Fruit fly (Drosophila melanogaster) whole organism, embryonic: ENCODE measurements around the gene CG43679.
A peak's percentile ranks its signal among the peaks of the same experiment; 100 is the strongest.

ENCODE experiments used
- Atf3 ChIP-seq: fragments of 200-800 bp; sonication (Bioruptor generic); optimal IDR thresholded peaks from 3 replicates; lab custom pipeline; 2016; ENCODE audit warnings: missing biosample characterization, missing genetic modification characterization
- CG10565 ChIP-seq: fragments of 200-800 bp; sonication (Bioruptor generic); optimal IDR thresholded peaks from 3 replicates; lab custom pipeline; 2016; ENCODE audit warnings: missing biosample characterization, mild to moderate bottlenecking, missing genetic modification characterization
- CG12071 ChIP-seq: fragments of 200-800 bp; sonication (Bioruptor generic); optimal IDR thresholded peaks from 3 replicates; lab custom pipeline; 2018; ENCODE audit warnings: missing biosample characterization, mild to moderate bottlenecking, missing genetic modification characterization
- CG12155 ChIP-seq: fragments of 200-800 bp; sonication (Bioruptor generic); optimal IDR thresholded peaks from 3 replicates; lab custom pipeline; 2016; ENCODE audit warnings: missing biosample characterization, missing genetic modification characterization
- CG12391 ChIP-seq: fragments of 200-800 bp; sonication (Bioruptor generic); optimal IDR thresholded peaks from 3 replicates; lab custom pipeline; 2018; ENCODE audit warnings: missing biosample characterization, mild to moderate bottlenecking, missing genetic modification characterization, moderate library complexity
- CG15269 ChIP-seq: fragments of 200-800 bp; sonication (Bioruptor generic); optimal IDR thresholded peaks from 2 replicates; lab custom pipeline; 2018; ENCODE audit warnings: missing biosample characterization, mild to moderate bottlenecking, missing genetic modification characterization, moderate library complexity
- CG16863 ChIP-seq: fragments of 200-800 bp; sonication (Bioruptor generic); optimal IDR thresholded peaks from 3 replicates; lab custom pipeline; 2016; ENCODE audit warnings: missing biosample characterization, missing genetic modification characterization
- CG17186 ChIP-seq: fragments of 200-800 bp; sonication (Bioruptor generic); optimal IDR thresholded peaks from 3 replicates; lab custom pipeline; 2017; ENCODE audit warnings: missing biosample characterization, missing genetic modification reagents, missing genetic modification characterization
- CG17361 ChIP-seq: fragments of 200-800 bp; sonication (Bioruptor generic); IDR thresholded peaks from 3 replicates; pipeline ENCODE4 v1.3.6; 2022; ENCODE audit warnings: missing biosample characterization, missing genetic modification characterization
- CG2202 ChIP-seq: fragments of 200-800 bp; sonication (Bioruptor generic); optimal IDR thresholded peaks from 2 replicates; lab custom pipeline; 2018; ENCODE audit warnings: missing biosample characterization, mild to moderate bottlenecking, missing genetic modification characterization
- CG2889 ChIP-seq: fragments of 200-800 bp; sonication (Bioruptor generic); IDR thresholded peaks from 3 replicates; pipeline ENCODE4 v1.3.6; 2022; ENCODE audit warnings: missing biosample characterization, missing genetic modification characterization
- CG3281 ChIP-seq: fragments of 200-800 bp; sonication (Bioruptor generic); optimal IDR thresholded peaks from 3 replicates; lab custom pipeline; 2017; ENCODE audit warnings: missing biosample characterization, mild to moderate bottlenecking, missing genetic modification characterization
- CG34376 ChIP-seq: fragments of 200-800 bp; sonication (Bioruptor generic); optimal IDR thresholded peaks from 2 replicates; lab custom pipeline; 2018; ENCODE audit warnings: missing biosample characterization, mild to moderate bottlenecking, missing genetic modification characterization
- CG7556 ChIP-seq: fragments of 200-800 bp; sonication (Bioruptor generic); optimal IDR thresholded peaks from 2 replicates; lab custom pipeline; 2017; ENCODE audit warnings: missing biosample characterization, mild to moderate bottlenecking, missing genetic modification characterization
- CG7839 ChIP-seq: fragments of 200-800 bp; sonication (Bioruptor generic); optimal IDR thresholded peaks from 3 replicates; lab custom pipeline; 2018; ENCODE audit warnings: missing biosample characterization, mild to moderate bottlenecking, missing genetic modification characterization, moderate library complexity
- CG9609 ChIP-seq: fragments of 200-800 bp; sonication (Bioruptor generic); optimal IDR thresholded peaks from 3 replicates; lab custom pipeline; 2016; ENCODE audit warnings: missing biosample characterization, missing genetic modification characterization
- CG9932 ChIP-seq: fragments of 200-800 bp; sonication (Bioruptor generic); IDR thresholded peaks from 2 replicates; pipeline ENCODE4 v1.3.6; 2022; ENCODE audit warnings: missing biosample characterization, missing genetic modification characterization
- CHES-1-like ChIP-seq: fragments of 200-800 bp; sonication (Bioruptor generic); optimal IDR thresholded peaks from 2 replicates; lab custom pipeline; 2016; ENCODE audit warnings: missing biosample characterization, missing genetic modification characterization
- CoRest ChIP-seq: fragments of 200-800 bp; sonication (Bioruptor generic); optimal IDR thresholded peaks from 3 replicates; lab custom pipeline; 2018; ENCODE audit warnings: missing biosample characterization, mild to moderate bottlenecking, missing genetic modification characterization, moderate library complexity
- Dref ChIP-seq: fragments of 200-800 bp; sonication (Bioruptor generic); IDR thresholded peaks from 2 replicates; pipeline ENCODE4 v1.3.6; 2022; ENCODE audit warnings: missing biosample characterization, missing genetic modification characterization
- H2.0 ChIP-seq: fragments of 200-800 bp; sonication (Bioruptor generic); IDR thresholded peaks from 2 replicates; pipeline ENCODE4 v1.3.6; 2022; ENCODE audit warnings: missing biosample characterization, missing genetic modification characterization
- HmgD ChIP-seq: fragments of 200-800 bp; sonication (Bioruptor generic); optimal IDR thresholded peaks from 3 replicates; lab custom pipeline; 2016; ENCODE audit warnings: missing biosample characterization, missing genetic modification characterization
- NC2α ChIP-seq: fragments of 200-800 bp; sonication (Bioruptor generic); optimal IDR thresholded peaks from 2 replicates; lab custom pipeline; 2016; ENCODE audit warnings: missing biosample characterization, missing genetic modification characterization
- NK7.1 ChIP-seq: fragments of 200-800 bp; sonication (Bioruptor generic); optimal IDR thresholded peaks from 3 replicates; lab custom pipeline; 2016; ENCODE audit warnings: missing biosample characterization, missing genetic modification characterization
- Sox100B ChIP-seq: fragments of 200-800 bp; sonication (Bioruptor generic); optimal IDR thresholded peaks from 3 replicates; lab custom pipeline; 2018; ENCODE audit warnings: missing biosample characterization, mild to moderate bottlenecking, missing genetic modification characterization
- Sry-β ChIP-seq: fragments of 200-800 bp; sonication (Bioruptor generic); optimal IDR thresholded peaks from 2 replicates; lab custom pipeline; 2018; ENCODE audit warnings: missing biosample characterization, mild to moderate bottlenecking, missing genetic modification characterization, moderate library complexity
- Stat92E ChIP-seq, 3 experiments: fragments of >200 bp in 2 of 3; fragments of 200-800 bp in 1 of 3; sonication (Bioruptor generic) in 1 of 3; optimal IDR thresholded peaks; 2 replicates each; lab custom pipeline; 2017 to 2019; ENCODE audit warnings: missing biosample characterization in 3 of 3, missing genetic modification characterization in 3 of 3, mild to moderate bottlenecking in 1 of 3, moderate library complexity in 1 of 3
- YL-1 ChIP-seq: fragments of 200-800 bp; sonication (Bioruptor generic); optimal IDR thresholded peaks from 3 replicates; lab custom pipeline; 2017; ENCODE audit warnings: missing biosample characterization, mild to moderate bottlenecking, missing genetic modification characterization
- danr ChIP-seq: fragments of 200-800 bp; sonication (Bioruptor generic); IDR thresholded peaks from 2 replicates; pipeline ENCODE4 v1.3.6; 2022; ENCODE audit warnings: missing biosample characterization, missing genetic modification characterization
- dpn ChIP-seq, 2 experiments: fragments of 200-800 bp; sonication (Bioruptor generic); optimal IDR thresholded peaks; 3 replicates each; lab custom pipeline; 2016; ENCODE audit warnings: missing biosample characterization in 2 of 2, missing genetic modification characterization in 2 of 2
- ewg ChIP-seq: fragments of 200-800 bp; sonication (Bioruptor generic); optimal IDR thresholded peaks from 3 replicates; lab custom pipeline; 2017; ENCODE audit warnings: mild to moderate bottlenecking, missing biosample characterization, missing genetic modification reagents, missing genetic modification characterization
- ftz-f1 ChIP-seq: fragments of 200-800 bp; sonication (Bioruptor generic); optimal IDR thresholded peaks from 2 replicates; lab custom pipeline; 2016; ENCODE audit warnings: missing biosample characterization, missing genetic modification characterization
- gem ChIP-seq: fragments of 200-800 bp; sonication (Bioruptor generic); optimal IDR thresholded peaks from 2 replicates; lab custom pipeline; 2019; ENCODE audit warnings: missing biosample characterization, mild to moderate bottlenecking, missing genetic modification characterization, moderate library complexity
- grau ChIP-seq: fragments of 200-800 bp; optimal IDR thresholded peaks from 3 replicates; lab custom pipeline; 2019; ENCODE audit warnings: missing biosample characterization, mild to moderate bottlenecking, missing genetic modification characterization, moderate library complexity
- kni ChIP-seq: fragments of 200-800 bp; sonication (Bioruptor generic); optimal IDR thresholded peaks from 3 replicates; lab custom pipeline; 2017; ENCODE audit warnings: mild to moderate bottlenecking, missing biosample characterization, missing genetic modification reagents, missing genetic modification characterization
- luna ChIP-seq: fragments of 200-800 bp; sonication (Bioruptor generic); optimal IDR thresholded peaks from 2 replicates; lab custom pipeline; 2016; ENCODE audit warnings: missing biosample characterization, missing genetic modification characterization
- nerfin-1 ChIP-seq: fragments of 200-800 bp; sonication (Bioruptor generic); optimal IDR thresholded peaks from 3 replicates; lab custom pipeline; 2019; ENCODE audit warnings: missing biosample characterization, mild to moderate bottlenecking, missing genetic modification characterization, moderate library complexity
- odd ChIP-seq: fragments of 200-800 bp; sonication (Bioruptor generic); optimal IDR thresholded peaks from 2 replicates; lab custom pipeline; 2017; ENCODE audit warnings: missing biosample characterization, mild to moderate bottlenecking, missing genetic modification characterization
- pros ChIP-seq: fragments of 200-800 bp; sonication (Bioruptor generic); optimal IDR thresholded peaks from 3 replicates; lab custom pipeline; 2019; ENCODE audit warnings: missing biosample characterization, mild to moderate bottlenecking, missing genetic modification characterization, moderate library complexity
- pzg ChIP-seq: fragments of 200-800 bp; sonication (Bioruptor generic); optimal IDR thresholded peaks from 3 replicates; lab custom pipeline; 2018; ENCODE audit warnings: missing biosample characterization, mild to moderate bottlenecking, missing genetic modification characterization, moderate library complexity
- rib ChIP-seq: fragments of 200-800 bp; sonication (Bioruptor generic); IDR thresholded peaks from 2 replicates; pipeline ENCODE4 v1.3.6; 2022; ENCODE audit warnings: missing biosample characterization, missing genetic modification characterization
- sug ChIP-seq: fragments of 200-800 bp; optimal IDR thresholded peaks from 2 replicates; lab custom pipeline; 2019; ENCODE audit warnings: missing biosample characterization, mild to moderate bottlenecking, missing genetic modification characterization, moderate library complexity
- tap ChIP-seq: fragments of 200-800 bp; optimal IDR thresholded peaks from 3 replicates; lab custom pipeline; 2019; ENCODE audit warnings: missing biosample characterization, mild to moderate bottlenecking, missing genetic modification characterization, moderate library complexity
- tll ChIP-seq, 2 experiments: fragments of 200-800 bp in 1 of 2; fragments of >200 bp in 1 of 2; sonication (Bioruptor generic) in 1 of 2; optimal IDR thresholded peaks; 2 replicates each; lab custom pipeline; 2017 to 2019; ENCODE audit warnings: missing biosample characterization in 2 of 2, missing genetic modification characterization in 2 of 2, mild to moderate bottlenecking in 1 of 2, moderate library complexity in 1 of 2
- vfl ChIP-seq: fragments of 200-800 bp; sonication (Bioruptor generic); optimal IDR thresholded peaks from 2 replicates; lab custom pipeline; 2016; ENCODE audit warnings: missing biosample characterization, missing genetic modification characterization
- yki ChIP-seq: fragments of >200 bp; optimal IDR thresholded peaks from 3 replicates; lab custom pipeline; 2018

Gene CG43679

DNA sequence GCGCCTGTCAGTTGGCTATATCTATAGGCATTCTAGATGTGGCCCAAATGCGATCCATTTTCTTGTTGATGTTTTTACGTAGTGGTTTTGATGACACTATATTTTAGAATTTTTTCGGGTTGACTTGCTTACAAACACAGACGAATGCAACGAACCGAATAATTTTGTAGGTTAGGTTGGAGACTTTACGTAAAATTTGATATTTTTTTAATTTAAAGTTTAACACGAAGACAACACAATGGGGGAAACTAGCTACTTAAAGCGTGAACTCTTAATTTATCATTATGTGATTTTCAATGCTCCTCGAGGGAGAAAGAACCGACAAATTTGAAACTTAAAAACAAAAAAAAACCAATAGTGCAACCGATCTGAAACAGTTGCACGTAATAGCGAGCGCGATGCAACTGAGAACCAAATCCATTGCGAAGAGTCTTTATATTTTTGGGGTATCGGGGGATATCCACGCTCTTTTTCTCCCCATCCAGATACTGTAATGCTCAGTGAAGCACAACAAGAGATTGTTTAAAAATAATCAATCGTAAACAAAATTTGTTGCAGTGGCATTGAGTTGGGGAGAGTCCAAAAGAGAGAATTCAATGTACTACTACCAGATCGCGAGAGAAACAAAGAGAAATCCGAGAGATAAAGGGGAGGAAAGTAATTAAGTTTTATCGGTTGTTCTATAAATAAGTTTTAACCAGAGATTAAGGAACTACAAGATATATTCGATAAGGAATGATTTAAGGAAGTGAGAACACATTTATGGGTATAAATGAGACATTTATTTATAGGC is 38.9 kb upstream of the CG43679 start (continued):
- TF ChIP-seq nerfin-1 (tag; lab: Kevin White, UChicago), result no peak
- TF ChIP-seq CG10565 (GFP tag; lab: Kevin White, UChicago), result no peak
- TF ChIP-seq NC2α (GFP tag; lab: Kevin White, UChicago), result no peak
- TF ChIP-seq, all 482 proteins: peak for 10

DNA sequence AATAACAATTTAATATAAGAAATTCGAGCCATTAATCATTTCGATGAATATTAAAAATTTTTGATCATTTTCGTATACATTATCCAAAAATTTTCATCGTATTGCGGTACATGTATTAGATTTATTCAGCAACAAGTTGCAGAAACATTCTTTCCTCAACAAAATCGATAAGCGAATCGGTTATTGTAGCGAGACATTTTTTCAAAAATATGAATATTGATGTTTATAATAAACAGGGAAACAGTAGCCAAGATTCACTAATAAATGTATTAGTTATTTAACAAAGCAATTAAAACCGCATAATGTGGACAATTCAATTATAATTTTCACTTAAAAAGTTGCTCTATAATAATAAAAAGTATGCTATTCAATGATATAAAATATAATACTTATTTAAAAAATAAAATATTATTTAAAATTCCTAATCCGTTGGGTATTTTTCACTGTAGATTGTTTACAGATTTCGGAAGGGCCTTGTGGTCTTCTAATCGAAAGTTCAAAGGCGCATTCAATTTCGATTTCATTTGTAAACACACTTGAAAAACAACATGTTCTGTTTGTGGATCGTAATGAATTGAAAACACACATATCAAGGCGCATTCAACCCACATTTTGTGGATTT is 38.0 kb upstream of the CG43679 start:
- TF ChIP-seq ftz-f1 (GFP tag; lab: Kevin White, UChicago), result no peak
- TF ChIP-seq CG12071 (GFP tag; lab: Kevin White, UChicago), result no peak
- TF ChIP-seq NK7.1, result no peak
- no peak for TF ChIP-seq pros
- TF ChIP-seq tll (GFP tag; optimal IDR thresholded peaks at IDR 0.05; lab: Kevin White, UChicago), result no peak
- TF ChIP-seq Sox100B (GFP tag; lab: Kevin White, UChicago), result peak; percentile 37
- TF ChIP-seq CG17186 (GFP tag; lab: Kevin White, UChicago), result no peak
- no peak for TF ChIP-seq Sry-β
- TF ChIP-seq CG15269, result peak; percentile 56
- TF ChIP-seq CoRest, result peak; percentile 24
- peak; percentile 17 for TF ChIP-seq CG7556 (GFP tag; lab: Kevin White, UChicago)
- peak; percentile 55 for TF ChIP-seq CG12391 (tag; lab: Kevin White, UChicago)
- TF ChIP-seq CG10565 (GFP tag; lab: Kevin White, UChicago), result no peak
- no peak for TF ChIP-seq H2.0 (GFP tag; lab: Robert Waterston, UW)
- no peak for TF ChIP-seq yki
- TF ChIP-seq CG3281 (GFP tag; lab: Kevin White, UChicago), result no peak
- TF ChIP-seq danr, result no peak
- peak; percentile 57 for TF ChIP-seq CG7839 (tag; lab: Kevin White, UChicago)
- no peak for TF ChIP-seq Dref (GFP tag; lab: Robert Waterston, UW)
- no peak for TF ChIP-seq kni (GFP tag; lab: Kevin White, UChicago)
- no peak for TF ChIP-seq CG16863 (GFP tag; lab: Kevin White, UChicago)
- peak; percentile 62 for TF ChIP-seq gem
- TF ChIP-seq luna (GFP tag; lab: Kevin White, UChicago), result no peak
- no peak for TF ChIP-seq Stat92E (GFP tag; optimal IDR thresholded peaks at IDR 0.05; lab: Kevin White, UChicago)
- 0 out of 3 replicates have a peak, but pooled peaks have one; percentile 15 for TF ChIP-seq CG17361 (GFP tag; lab: Robert Waterston, UW)
- no peak for TF ChIP-seq odd
- TF ChIP-seq dpn (GFP tag; optimal IDR thresholded peaks at IDR 0.05; lab: Kevin White, UChicago), result no peak
- no peak for TF ChIP-seq ewg
- TF ChIP-seq pzg (GFP tag; lab: Kevin White, UChicago), result no peak
- no peak for TF ChIP-seq CG9609
- TF ChIP-seq CG2202 (tag; lab: Kevin White, UChicago), result no peak
- no peak for TF ChIP-seq CG2889 (GFP tag; lab: Robert Waterston, UW)
- no peak for TF ChIP-seq CHES-1-like (GFP tag; lab: Kevin White, UChicago)
- TF ChIP-seq YL-1 (GFP tag; lab: Kevin White, UChicago), result no peak
- TF ChIP-seq grau (tag; lab: Kevin White, UChicago), result peak; percentile 61
- TF ChIP-seq CG12155, result no peak
- TF ChIP-seq CG34376 (GFP tag; lab: Kevin White, UChicago), result no peak
- no peak for TF ChIP-seq NC2α (GFP tag; lab: Kevin White, UChicago)
- peak; percentile 39 for TF ChIP-seq sug
- TF ChIP-seq tap (tag; lab: Kevin White, UChicago), result peak; percentile 43
- no peak for TF ChIP-seq vfl (GFP tag; lab: Kevin White, UChicago)
- no peak for TF ChIP-seq rib
- TF ChIP-seq HmgD (GFP tag; lab: Kevin White, UChicago), result no peak
- no peak for TF ChIP-seq Atf3 (GFP tag; lab: Kevin White, UChicago)
- no peak for TF ChIP-seq CG9932 (GFP tag; lab: Robert Waterston, UW)
